Worm (Caenorhabditis elegans) whole organism, midembryonic: Measurements from ENCODE around the gene Y37E11AL.12.
A peak's percentile ranks its signal among the peaks of the same experiment; 100 is the strongest.

Source experiments
- T22C8.4 ChIP-seq: fragments of 200-800 bp; sonication (Bioruptor generic); IDR thresholded peaks from 2 replicates; pipeline ENCODE4 v1.3.6; 2022; ENCODE audit warnings: missing genetic modification characterization, missing compliant biosample characterization
- cog-1 ChIP-seq: sonication (generic microtip); optimal IDR thresholded peaks from 2 replicates; lab custom pipeline; 2016; ENCODE audit warnings: missing genetic modification characterization, missing compliant biosample characterization
- flt-1 ChIP-seq: fragments of 200-800 bp; sonication (Bioruptor generic); IDR thresholded peaks from 2 replicates; pipeline ENCODE4 v1.3.6; 2022; ENCODE audit warnings: missing genetic modification characterization, missing compliant biosample characterization
- klf-2 ChIP-seq: fragments of 200-800 bp; sonication (Bioruptor generic); conservative IDR thresholded peaks from 2 replicates; pipeline ENCODE4 v1.3.6; 2022; ENCODE audit warnings: missing genetic modification reagents, missing genetic modification characterization, missing compliant biosample characterization
- med-1 ChIP-seq: sonication (generic microtip); optimal IDR thresholded peaks from 2 replicates; lab custom pipeline; 2017; ENCODE audit warnings: missing genetic modification characterization, mild to moderate bottlenecking, missing compliant biosample characterization, antibody characterized with exemption, missing genetic modification reagents; ENCODE audit not compliant: insufficient read depth
- ref-1 ChIP-seq: fragments of 200-800 bp; sonication (Bioruptor generic); conservative IDR thresholded peaks from 2 replicates; pipeline ENCODE4 v1.3.6; 2022; ENCODE audit warnings: missing genetic modification reagents, missing genetic modification characterization, missing compliant biosample characterization
- tab-1 ChIP-seq: fragments of 200-800 bp; sonication (Bioruptor generic); IDR thresholded peaks from 2 replicates; pipeline ENCODE4 v1.3.6; 2022; ENCODE audit warnings: missing genetic modification characterization, missing compliant biosample characterization
- ztf-23 ChIP-seq: fragments of 200-800 bp; sonication (Bioruptor generic); IDR thresholded peaks from 2 replicates; pipeline ENCODE4 v1.3.6; 2022; ENCODE audit warnings: missing genetic modification reagents, missing genetic modification characterization, missing compliant biosample characterization
- ztf-29 ChIP-seq: fragments of 200-800 bp; sonication (Bioruptor generic); IDR thresholded peaks from 2 replicates; pipeline ENCODE4 v1.3.6; 2022; ENCODE audit warnings: missing genetic modification reagents, missing genetic modification characterization, missing compliant biosample characterization

Gene Y37E11AL.12

ce11 chrIV:3698201-3698600, 3.6 kb downstream of the Y37E11AL.12 start, which contains the start of gene Y37E11AL.2:
Gene Y37E11AL.2, plus strand, starts transcription at chrIV:3698501.
- no peak for TF ChIP-seq med-1
- peak; percentile 20; the same call in 1 of the 2 replicates for TF ChIP-seq T22C8.4 (GFP tag; lab: Robert Waterston, UW)

- 0 out of 2 replicates have a peak, but pooled peaks have one; percentile 18 for TF ChIP-seq flt-1 (GFP tag; lab: Robert Waterston, UW)
- TF ChIP-seq cog-1, result no peak
- TF ChIP-seq tab-1 (GFP tag; lab: Robert Waterston, UW), result no peak
These were observed 7.2 kb downstream of the Y37E11AL.12 start, which contains the start of the genes taf-6.2 and Y37E11AL.3 for ce11 chrIV:3694638-3695037. Gene taf-6.2, minus strand, starts transcription at chrIV:3694733. Gene Y37E11AL.3, plus strand, starts transcription at chrIV:3694935.

ce11 chrIV:3688050-3688449, 13.7 kb downstream of the Y37E11AL.12 start:
- no peak for TF ChIP-seq cog-1
- TF ChIP-seq ztf-23, result no peak
- no peak for TF ChIP-seq flt-1 (GFP tag; lab: Robert Waterston, UW)
- no peak for TF ChIP-seq T22C8.4 (GFP tag; lab: Robert Waterston, UW)
- no peak for TF ChIP-seq ztf-29 (GFP tag; lab: Robert Waterston, UW)
- TF ChIP-seq tab-1 (GFP tag; lab: Robert Waterston, UW), result no peak
- TF ChIP-seq ref-1, result no peak
- TF ChIP-seq med-1, result no peak
- no peak for TF ChIP-seq klf-2 (GFP tag; lab: Robert Waterston, UW)

- TF ChIP-seq ref-1 (no peak), flt-1 (GFP tag; lab: Robert Waterston, UW) (no peak), med-1 (no peak), cog-1 (no peak), ztf-29 (GFP tag; lab: Robert Waterston, UW) (no peak), ztf-23 (no peak)
These were observed 15.0 kb downstream of the Y37E11AL.12 start, which contains the start of gene map-1 for ce11 chrIV:3686765-3687164. Gene map-1, minus strand, starts transcription at chrIV:3686865.

ce11 chrIV:3686260-3686659, 15.5 kb downstream of the Y37E11AL.12 start:
- TF ChIP-seq ztf-29 (GFP tag; lab: Robert Waterston, UW), result no peak
- no peak for TF ChIP-seq tab-1 (GFP tag; lab: Robert Waterston, UW)
- TF ChIP-seq ref-1, result no peak
- TF ChIP-seq flt-1 (GFP tag; lab: Robert Waterston, UW), result no peak
- no peak for TF ChIP-seq cog-1
- no peak for TF ChIP-seq T22C8.4 (GFP tag; lab: Robert Waterston, UW)
- no peak for TF ChIP-seq med-1
- TF ChIP-seq ztf-23, result no peak
- no peak for TF ChIP-seq klf-2 (GFP tag; lab: Robert Waterston, UW)

- TF ChIP-seq flt-1 (GFP tag; lab: Robert Waterston, UW), result no peak
- TF ChIP-seq ztf-23, result no peak
These were observed 20.0 kb downstream of the Y37E11AL.12 start for ce11 chrIV:3681763-3682162.

ce11 chrIV:3668603-3669002, 33.2 kb downstream of the Y37E11AL.12 start, which contains the start of gene fmil-1:
Gene fmil-1, minus strand, starts transcription at chrIV:3668703.
- TF ChIP-seq ztf-23 (no peak), cog-1 (no peak), med-1 (no peak), klf-2 (GFP tag; lab: Robert Waterston, UW) (no peak), tab-1 (GFP tag; lab: Robert Waterston, UW) (no peak), T22C8.4 (GFP tag; lab: Robert Waterston, UW) (no peak), ref-1 (no peak), flt-1 (GFP tag; lab: Robert Waterston, UW) (no peak), ztf-29 (GFP tag; lab: Robert Waterston, UW) (no peak)

ce11 chrIV:3667796-3668195, 34.0 kb downstream of the Y37E11AL.12 start:
- TF ChIP-seq tab-1 (GFP tag; lab: Robert Waterston, UW), result no peak

ce11 chrIV:3666543-3666942, 35.2 kb downstream of the Y37E11AL.12 start:
- TF ChIP-seq flt-1 (GFP tag; lab: Robert Waterston, UW) (no peak), ref-1 (no peak), klf-2 (GFP tag; lab: Robert Waterston, UW) (no peak), T22C8.4 (GFP tag; lab: Robert Waterston, UW) (no peak), med-1 (no peak), ztf-23 (no peak), tab-1 (GFP tag; lab: Robert Waterston, UW) (no peak)

- TF ChIP-seq tab-1 (GFP tag; lab: Robert Waterston, UW) (no peak), ref-1 (no peak), med-1 (no peak), cog-1 (no peak), klf-2 (GFP tag; lab: Robert Waterston, UW) (no peak), T22C8.4 (GFP tag; lab: Robert Waterston, UW) (no peak), flt-1 (GFP tag; lab: Robert Waterston, UW) (no peak), ztf-23 (no peak), ztf-29 (GFP tag; lab: Robert Waterston, UW) (no peak)
These were observed 36.7 kb downstream of the Y37E11AL.12 start for ce11 chrIV:3665089-3665488.

ce11 chrIV:3662863-3663262, 38.9 kb downstream of the Y37E11AL.12 start:
- TF ChIP-seq T22C8.4 (GFP tag; lab: Robert Waterston, UW), result no peak
- no peak for TF ChIP-seq tab-1 (GFP tag; lab: Robert Waterston, UW)
- TF ChIP-seq cog-1, result no peak

ce11 chrIV:3661117-3661634, 40.6 kb downstream of the Y37E11AL.12 start:
- no peak for TF ChIP-seq T22C8.4 (GFP tag; lab: Robert Waterston, UW)
- TF ChIP-seq ztf-23, result no peak
- no peak for TF ChIP-seq klf-2 (GFP tag; lab: Robert Waterston, UW)
